Worm (Caenorhabditis elegans) whole organism, midembryonic: Measurements from ENCODE around the gene frpr-6.

Experiments used
- klf-2 ChIP-seq: fragments of 200-800 bp; sonication (Bioruptor generic); conservative IDR thresholded peaks from 2 replicates; pipeline ENCODE4 v1.3.6; 2022; ENCODE audit warnings: missing genetic modification reagents, missing genetic modification characterization, missing compliant biosample characterization
- med-1 ChIP-seq: sonication (generic microtip); optimal IDR thresholded peaks from 2 replicates; lab custom pipeline; 2017; ENCODE audit warnings: missing genetic modification characterization, mild to moderate bottlenecking, missing compliant biosample characterization, antibody characterized with exemption, missing genetic modification reagents; ENCODE audit not compliant: insufficient read depth

ce11 chrV:9079965-9080432, 21.0 kb downstream of the frpr-6 start:
- TF ChIP-seq med-1 (no peak), klf-2 (GFP tag; lab: Robert Waterston, UW) (no peak)
